Fruit fly (Drosophila melanogaster): Measurements from ENCODE around the gene Msp300.

Msp300 gene

DNA sequence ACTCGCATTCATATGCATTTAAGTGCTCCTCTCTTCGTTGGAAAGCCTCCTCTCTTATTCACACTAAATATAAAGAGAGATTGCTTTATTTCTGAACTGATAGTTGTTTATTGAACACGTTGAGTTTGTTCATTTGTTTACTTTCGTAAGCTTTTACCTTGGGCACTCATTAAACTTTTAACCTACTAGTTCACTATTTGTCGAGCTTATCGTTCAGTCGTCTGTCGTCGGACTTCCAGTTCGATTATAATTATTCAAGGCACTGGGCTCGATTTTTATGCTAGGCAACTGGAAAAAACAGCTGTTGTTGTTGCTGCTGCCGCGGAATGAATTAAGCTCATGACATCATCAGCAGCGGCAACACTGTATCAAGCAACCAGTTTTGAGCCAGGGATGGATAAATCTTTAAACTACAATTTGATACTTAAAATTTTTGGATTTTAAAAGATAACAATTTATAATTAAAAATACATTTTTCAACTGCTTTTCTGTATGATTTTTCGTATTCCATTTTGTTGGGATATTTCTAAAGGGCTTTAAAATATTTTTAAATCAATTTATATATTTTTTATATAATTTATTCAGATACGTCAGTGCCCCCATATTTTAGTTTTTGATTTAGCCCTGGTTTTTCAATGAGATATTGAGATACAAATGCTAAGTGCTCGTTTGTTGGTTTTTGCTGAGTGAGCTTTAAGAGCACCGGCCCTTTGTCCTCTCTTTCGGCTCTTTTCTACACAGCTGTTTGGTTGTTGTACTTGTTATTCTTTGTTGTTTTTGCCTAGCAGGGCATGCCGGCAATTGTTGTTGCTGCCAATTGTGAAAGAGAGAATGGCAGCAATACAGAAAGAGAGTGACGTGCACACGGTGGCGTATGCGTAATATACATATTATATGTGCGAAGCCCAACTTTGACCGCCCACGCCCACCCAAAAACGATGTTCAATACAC lies 44.8 kb downstream of the Msp300 start (continued):
- TF ChIP-seq Trl (optimal IDR thresholded peaks at IDR 0.05) (peak; percentile 79 to 97), Trl (GFP tag; optimal IDR thresholded peaks at IDR 0.05) (no peak), CG2678 (tag; optimal IDR thresholded peaks at IDR 0.05) (peak; percentile 99), Xbp1 (GFP tag; optimal IDR thresholded peaks at IDR 0.05) (peak; percentile 87), CG1603 (tag; optimal IDR thresholded peaks at IDR 0.05) (no peak), dan (GFP tag; IDR thresholded peaks at IDR 0.05) (no peak), pzg (GFP tag; optimal IDR thresholded peaks at IDR 0.05) (no peak), CG15479 (GFP tag; optimal IDR thresholded peaks at IDR 0.05) (no peak), schlank (tag; optimal IDR thresholded peaks at IDR 0.05) (peak; percentile 60), CG4707 (GFP tag; optimal IDR thresholded peaks at IDR 0.05) (peak; percentile 8), cwo (GFP tag; optimal IDR thresholded peaks at IDR 0.05) (peak; percentile 94), CG9609 (GFP tag; optimal IDR thresholded peaks at IDR 0.05) (no peak), yki (optimal IDR thresholded peaks at IDR 0.05) (no peak), Atf3 (GFP tag; optimal IDR thresholded peaks at IDR 0.05) (peak; percentile 72), CG4328 (GFP tag; optimal IDR thresholded peaks at IDR 0.05) (peak; percentile 96), aop (GFP tag; IDR thresholded peaks at IDR 0.05) (no peak), chinmo (GFP tag; IDR thresholded peaks at IDR 0.05; ENCODE audit: partially characterized antibody) (peak; percentile 94; the same call in 3 of the 4 replicates), sisA (GFP tag; IDR thresholded peaks at IDR 0.05) (peak; percentile 90), BEAF-32 (GFP tag; optimal IDR thresholded peaks at IDR 0.05) (no peak), Adf1 (GFP tag; IDR thresholded peaks at IDR 0.05) (peak; percentile 83), ssp (GFP tag; IDR thresholded peaks at IDR 0.05) (peak; percentile 87), CG17568 (GFP tag; optimal IDR thresholded peaks at IDR 0.05) (no peak), CG6683 (GFP tag; optimal IDR thresholded peaks at IDR 0.05) (peak; percentile 92), NK7.1 (GFP tag; optimal IDR thresholded peaks at IDR 0.05) (no peak), unpg (GFP tag; optimal IDR thresholded peaks at IDR 0.05) (peak; percentile 94), CG17385 (GFP tag; optimal IDR thresholded peaks at IDR 0.05) (peak; percentile 92), CG5245 (GFP tag; optimal IDR thresholded peaks at IDR 0.05) (peak; percentile 64), Camta (GFP tag; optimal IDR thresholded peaks at IDR 0.05) (peak; percentile 25), Hmr (GFP tag; optimal IDR thresholded peaks at IDR 0.05) (peak; percentile 97), tna (GFP tag; IDR thresholded peaks at IDR 0.05; ENCODE audit: partially characterized antibody) (no peak), Gsc (GFP tag; IDR thresholded peaks at IDR 0.05) (no peak; the same call in 1 of the 2 replicates), lab (GFP tag; optimal IDR thresholded peaks at IDR 0.05) (peak; percentile 97), CG2116 (GFP tag; optimal IDR thresholded peaks at IDR 0.05) (peak; percentile 57), CG34224 (GFP tag; IDR thresholded peaks at IDR 0.05; ENCODE audit: partially characterized antibody) (0 out of 3 replicates have a peak, but pooled peaks have one; percentile 14), Dad (GFP tag; optimal IDR thresholded peaks at IDR 0.05) (peak; percentile 4), CG11085 (GFP tag; IDR thresholded peaks at IDR 0.05) (peak; percentile 93), tap (tag; optimal IDR thresholded peaks at IDR 0.05) (peak; percentile 94), D19B (GFP tag; optimal IDR thresholded peaks at IDR 0.05) (peak; percentile 86), CG18476 (GFP tag; optimal IDR thresholded peaks at IDR 0.05) (peak; percentile 79), CG33557 (GFP tag; optimal IDR thresholded peaks at IDR 0.05) (no peak), CG8765 (GFP tag; IDR thresholded peaks at IDR 0.05) (peak; percentile 58; the same call in 1 of the 2 replicates), fu2 (GFP tag; optimal IDR thresholded peaks at IDR 0.05) (peak; percentile 18), vnd (GFP tag; IDR thresholded peaks at IDR 0.05; ENCODE audit: partially characterized antibody) (no peak), her (GFP tag; optimal IDR thresholded peaks at IDR 0.05) (no peak), lmd (GFP tag; IDR thresholded peaks at IDR 0.05) (peak; percentile 97), Spps (tag; optimal IDR thresholded peaks at IDR 0.05) (peak; percentile 66), Dip2 (GFP tag; IDR thresholded peaks at IDR 0.05) (peak; percentile 58; the same call in 1 of the 2 replicates), gsb (GFP tag; IDR thresholded peaks at IDR 0.05) (peak; percentile 95), hth (optimal IDR thresholded peaks at IDR 0.05) (no peak)

All from whole organism, embryonic.